Worm (Caenorhabditis elegans): Measurements from ENCODE around the gene abu-9.

The abu-9 gene

ce11 chrX:8294586-8294985 is 27.3 kb upstream of the abu-9 start, which contains the start of gene R09F10.3:
Gene R09F10.3 (plus strand): TSS chrX:8294625.
- no peak for TF ChIP-seq lin-35 (GFP tag; optimal IDR thresholded peaks at IDR 0.05)
- no peak for TF ChIP-seq unc-130 (tag; optimal IDR thresholded peaks at IDR 0.05)
- TF ChIP-seq irx-1 (tag; optimal IDR thresholded peaks at IDR 0.05) = no peak

ce11 chrX:8297333-8297732 is 24.6 kb upstream of the abu-9 start:
- TF ChIP-seq egl-27 (tag; optimal IDR thresholded peaks at IDR 0.05) (no peak), hlh-4 (tag; optimal IDR thresholded peaks at IDR 0.05) (no peak), egl-13 (tag; optimal IDR thresholded peaks at IDR 0.05) (no peak)

- no peak for TF ChIP-seq pqm-1 (tag; optimal IDR thresholded peaks at IDR 0.05)
- no peak for TF ChIP-seq ztf-11 (tag; optimal IDR thresholded peaks at IDR 0.05)
- TF ChIP-seq unc-30 (tag; optimal IDR thresholded peaks at IDR 0.05) = no peak
- TF ChIP-seq efl-3 (GFP tag; optimal IDR thresholded peaks at IDR 0.05) = no peak
- no peak for TF ChIP-seq C16A3.4 (tag; optimal IDR thresholded peaks at IDR 0.05)
- TF ChIP-seq nhr-85 (tag) = no peak
- no peak for TF ChIP-seq mef-2 (tag; optimal IDR thresholded peaks at IDR 0.05)
- TF ChIP-seq nhr-84 (tag; optimal IDR thresholded peaks at IDR 0.05) = no peak
- no peak for TF ChIP-seq fos-1 (tag; optimal IDR thresholded peaks at IDR 0.05)
- no peak for TF ChIP-seq zag-1 (tag; optimal IDR thresholded peaks at IDR 0.05)
These were observed 22.4 kb upstream of the abu-9 start, which contains the start of gene ced-13 for ce11 chrX:8299554-8299953. Gene ced-13 (minus strand): TSS chrX:8299654.

ce11 chrX:8302299-8302698 is 19.6 kb upstream of the abu-9 start, which contains the start of gene inx-5:
Gene inx-5 (minus strand): TSS chrX:8302399.
- peak; percentile 18 for TF ChIP-seq blmp-1 (tag; optimal IDR thresholded peaks at IDR 0.05)
- TF ChIP-seq aly-2 (tag; optimal IDR thresholded peaks at IDR 0.05) = no peak

ce11 chrX:8302803-8303202 is 19.1 kb upstream of the abu-9 start:
- TF ChIP-seq sup-37 (GFP tag; optimal IDR thresholded peaks at IDR 0.05) (no peak), mep-1 (tag; optimal IDR thresholded peaks at IDR 0.05) (peak; percentile 24), fos-1 (tag; optimal IDR thresholded peaks at IDR 0.05) (no peak), lin-14 (GFP tag; optimal IDR thresholded peaks at IDR 0.05) (peak; percentile 21), nhr-84 (tag; optimal IDR thresholded peaks at IDR 0.05) (no peak), lin-15B (tag; optimal IDR thresholded peaks at IDR 0.05) (no peak), nhr-20 (tag; optimal IDR thresholded peaks at IDR 0.05) (peak; percentile 28), nhr-85 (tag) (peak; percentile 73), blmp-1 (tag; optimal IDR thresholded peaks at IDR 0.05) (peak; percentile 69), zag-1 (tag; optimal IDR thresholded peaks at IDR 0.05) (no peak), fkh-4 (tag; optimal IDR thresholded peaks at IDR 0.05; ENCODE audit: borderline replicate concordance) (no peak), tbx-2 (tag; optimal IDR thresholded peaks at IDR 0.05) (no peak), mdl-1 (tag; optimal IDR thresholded peaks at IDR 0.05) (no peak), efl-1 (optimal IDR thresholded peaks at IDR 0.05) (no peak), efl-1 (GFP tag; optimal IDR thresholded peaks at IDR 0.05 in 1 of 2) (peak in 1 of 2 experiments; percentile 90), fkh-10 (GFP tag; optimal IDR thresholded peaks at IDR 0.05) (no peak), hpl-2 (GFP tag; optimal IDR thresholded peaks at IDR 0.05) (no peak), unc-86 (tag; optimal IDR thresholded peaks at IDR 0.05) (no peak)

ce11 chrX:8307600-8307999 is 14.3 kb upstream of the abu-9 start, which contains the start of gene R09F10.5:
Gene R09F10.5 (minus strand): TSS chrX:8307700.
- no peak for TF ChIP-seq blmp-1 (tag; optimal IDR thresholded peaks at IDR 0.05)
- no peak for TF ChIP-seq lin-15B (tag; optimal IDR thresholded peaks at IDR 0.05)
- no peak for TF ChIP-seq unc-86 (tag; optimal IDR thresholded peaks at IDR 0.05)
- no peak for TF ChIP-seq nhr-47 (tag; optimal IDR thresholded peaks at IDR 0.05)
- no peak for TF ChIP-seq nhr-84 (tag; optimal IDR thresholded peaks at IDR 0.05)
- TF ChIP-seq lin-39 (tag; optimal IDR thresholded peaks at IDR 0.05) = no peak
- TF ChIP-seq ceh-63 (GFP tag; optimal IDR thresholded peaks at IDR 0.05) = no peak
- TF ChIP-seq zip-4 (GFP tag; optimal IDR thresholded peaks at IDR 0.05) = no peak
- no peak for TF ChIP-seq tbx-2 (tag; optimal IDR thresholded peaks at IDR 0.05)
- TF ChIP-seq nhr-20 (tag; optimal IDR thresholded peaks at IDR 0.05) = no peak
- no peak for TF ChIP-seq nhr-77 (tag; optimal IDR thresholded peaks at IDR 0.05)
- TF ChIP-seq pag-3 (tag; optimal IDR thresholded peaks at IDR 0.05; ENCODE audit: borderline replicate concordance, insufficient read depth) = no peak
- TF ChIP-seq swsn-7 (tag; optimal IDR thresholded peaks at IDR 0.05) = no peak
- peak; percentile 15 for TF ChIP-seq lin-14 (GFP tag; optimal IDR thresholded peaks at IDR 0.05)
- TF ChIP-seq ama-1 (optimal IDR thresholded peaks at IDR 0.05) = no peak
- peak; percentile 19 for TF ChIP-seq ces-1 (GFP tag; optimal IDR thresholded peaks at IDR 0.05)
